Worm (Caenorhabditis elegans) whole organism, young adult: ENCODE results near the gene gldi-7.
A peak's percentile ranks its signal among the peaks of the same experiment; 100 is the strongest.

Experiments used
- B0019.2 ChIP-seq: fragments of 200-800 bp; sonication (Bioruptor generic); conservative IDR thresholded peaks from 2 replicates; pipeline ENCODE4 v1.3.6; 2022; ENCODE audit warnings: missing genetic modification reagents, missing genetic modification characterization, missing compliant biosample characterization
- F22D6.2 ChIP-seq: sonication (generic microtip); optimal IDR thresholded peaks from 2 replicates; lab custom pipeline; 2016; ENCODE audit warnings: mild to moderate bottlenecking, missing genetic modification characterization, missing compliant biosample characterization
- F23B12.7 ChIP-seq: sonication (generic microtip); optimal IDR thresholded peaks from 2 replicates; lab custom pipeline; 2017; ENCODE audit warnings: missing genetic modification characterization, mild to moderate bottlenecking, missing compliant biosample characterization, antibody characterized with exemption, moderate library complexity; ENCODE audit not compliant: insufficient read depth
- F39B2.1 ChIP-seq: fragments of 200-800 bp; sonication (Bioruptor generic); IDR thresholded peaks from 2 replicates; pipeline ENCODE4 v1.3.6; 2022; ENCODE audit warnings: missing genetic modification reagents, missing genetic modification characterization, missing compliant biosample characterization
- ama-1 ChIP-seq, 3 experiments: fragments of 150-350 bp in 1 of 3; sonication (generic microtip) in 2 of 3; optimal IDR thresholded peaks; 2 replicates each; lab custom pipeline; 2014 to 2018; ENCODE audit warnings: missing biosample characterization in 2 of 3, missing genetic modification characterization in 2 of 3, missing genetic modification reagents in 2 of 3
- attf-5 ChIP-seq: fragments of 200-800 bp; sonication (Bioruptor generic); optimal IDR thresholded peaks from 2 replicates; lab custom pipeline; 2018; ENCODE audit warnings: mild to moderate bottlenecking, missing genetic modification characterization, missing compliant biosample characterization
- ceh-27 ChIP-seq: fragments of 200-800 bp; sonication (Bioruptor generic); optimal IDR thresholded peaks from 2 replicates; lab custom pipeline; 2018; ENCODE audit warnings: mild to moderate bottlenecking, missing genetic modification characterization, moderate library complexity, missing compliant biosample characterization
- dpff-1 ChIP-seq: sonication (generic microtip); optimal IDR thresholded peaks from 2 replicates; lab custom pipeline; 2017; ENCODE audit warnings: mild to moderate bottlenecking, missing genetic modification characterization, missing compliant biosample characterization
- efl-1 ChIP-seq: fragments of 150-350 bp; optimal IDR thresholded peaks from 2 replicates; lab custom pipeline; 2014; ENCODE audit warnings: missing biosample characterization, missing genetic modification reagents, missing genetic modification characterization
- egl-44 ChIP-seq: fragments of 200-800 bp; sonication (Bioruptor generic); IDR thresholded peaks from 2 replicates; pipeline ENCODE4 v1.3.6; 2022; ENCODE audit warnings: missing genetic modification reagents, missing genetic modification characterization, missing compliant biosample characterization
- ets-4 ChIP-seq: fragments of 200-800 bp; sonication (Bioruptor generic); optimal IDR thresholded peaks from 2 replicates; lab custom pipeline; 2018; ENCODE audit warnings: mild to moderate bottlenecking, missing genetic modification characterization, missing compliant biosample characterization
- fkh-3 ChIP-seq: sonication (generic microtip); optimal IDR thresholded peaks from 2 replicates; lab custom pipeline; 2016; ENCODE audit warnings: mild to moderate bottlenecking, missing genetic modification characterization, missing compliant biosample characterization
- hlh-12 ChIP-seq: sonication (generic microtip); optimal IDR thresholded peaks from 2 replicates; lab custom pipeline; 2016; ENCODE audit warnings: missing genetic modification characterization, missing compliant biosample characterization
- hmg-1.2 ChIP-seq: fragments of 200-800 bp; sonication (Bioruptor generic); IDR thresholded peaks from 2 replicates; pipeline ENCODE4 v1.3.6; 2022; ENCODE audit warnings: missing genetic modification reagents, missing genetic modification characterization, missing compliant biosample characterization
- hmg-20 ChIP-seq: fragments of 200-800 bp; sonication (Bioruptor generic); IDR thresholded peaks from 2 replicates; pipeline ENCODE4 v1.3.6; 2022; ENCODE audit warnings: missing genetic modification reagents, missing genetic modification characterization, missing compliant biosample characterization
- hrde-1 ChIP-seq: sonication (generic microtip); optimal IDR thresholded peaks from 2 replicates; lab custom pipeline; 2016; ENCODE audit warnings: missing genetic modification characterization, mild to moderate bottlenecking, missing compliant biosample characterization, moderate library complexity, missing genotype, missing genetic modification reagents, borderline replicate concordance
- lag-1 ChIP-seq: fragments of 200-800 bp; sonication (Bioruptor generic); IDR thresholded peaks from 2 replicates; pipeline ENCODE4 v1.3.6; 2022; ENCODE audit warnings: missing genetic modification reagents, missing genetic modification characterization, missing compliant biosample characterization
- let-607 ChIP-seq, 2 experiments: fragments of 200-800 bp in 1 of 2; sonication (Bioruptor generic) in 1 of 2; sonication (generic microtip) in 1 of 2; optimal IDR thresholded peaks; 2 replicates each; lab custom pipeline; 2016 to 2018; ENCODE audit warnings: mild to moderate bottlenecking in 2 of 2, missing compliant biosample characterization in 2 of 2, missing genetic modification characterization in 2 of 2, moderate library complexity in 2 of 2, missing genotype in 1 of 2
- lin-54 ChIP-seq: fragments of 200-800 bp; sonication (Bioruptor generic); optimal IDR thresholded peaks from 2 replicates; lab custom pipeline; 2018; ENCODE audit warnings: mild to moderate bottlenecking, missing genetic modification characterization, missing compliant biosample characterization
- lsl-1 ChIP-seq: fragments of 200-800 bp; sonication (Bioruptor generic); optimal IDR thresholded peaks from 2 replicates; lab custom pipeline; 2018; ENCODE audit warnings: mild to moderate bottlenecking, missing genetic modification characterization, moderate library complexity, missing compliant biosample characterization
- madf-10 ChIP-seq: sonication (generic microtip); optimal IDR thresholded peaks from 2 replicates; lab custom pipeline; 2016; ENCODE audit warnings: mild to moderate bottlenecking, missing genetic modification characterization, missing compliant biosample characterization
- madf-6 ChIP-seq: fragments of 200-800 bp; sonication (Bioruptor generic); IDR thresholded peaks from 2 replicates; pipeline ENCODE4 v1.3.6; 2022; ENCODE audit warnings: missing genetic modification reagents, missing genetic modification characterization, missing compliant biosample characterization
- mcd-1 ChIP-seq: fragments of 200-800 bp; sonication (Bioruptor generic); IDR thresholded peaks from 2 replicates; pipeline ENCODE4 v1.3.6; 2022; ENCODE audit warnings: missing genetic modification reagents, missing genetic modification characterization, missing compliant biosample characterization
- nhr-120 ChIP-seq: fragments of 200-800 bp; sonication (Bioruptor generic); IDR thresholded peaks from 2 replicates; pipeline ENCODE4 v1.3.6; 2022; ENCODE audit warnings: missing genetic modification characterization, missing compliant biosample characterization
- snpc-1.3 ChIP-seq: sonication (generic microtip); optimal IDR thresholded peaks from 2 replicates; lab custom pipeline; 2017; ENCODE audit warnings: missing genetic modification characterization, mild to moderate bottlenecking, missing compliant biosample characterization, antibody characterized with exemption, moderate library complexity, missing genotype, missing genetic modification reagents; ENCODE audit not compliant: insufficient read depth
- snpc-4 ChIP-seq, 5 experiments: fragments of 150-350 bp in 1 of 5; sonication (generic microtip) in 4 of 5; optimal IDR thresholded peaks; 2 replicates each; lab custom pipeline; 2014 to 2018; ENCODE audit warnings: missing genetic modification characterization in 5 of 5, missing biosample characterization in 3 of 5, antibody characterized with exemption in 2 of 5, mild to moderate bottlenecking in 2 of 5, missing compliant biosample characterization in 2 of 5, missing genotype in 2 of 5, moderate library complexity in 2 of 5, missing genetic modification reagents in 1 of 5
- tbp1 ChIP-seq: fragments of 200-800 bp; sonication (Bioruptor generic); optimal IDR thresholded peaks from 2 replicates; lab custom pipeline; 2018; ENCODE audit warnings: mild to moderate bottlenecking, missing genetic modification characterization, missing compliant biosample characterization
- tbx-9 ChIP-seq: sonication (generic microtip); optimal IDR thresholded peaks from 2 replicates; lab custom pipeline; 2016; ENCODE audit warnings: borderline replicate concordance, missing genetic modification characterization, inconsistent platforms, missing compliant biosample characterization
- ztf-25 ChIP-seq: fragments of 200-800 bp; sonication (Bioruptor generic); IDR thresholded peaks from 2 replicates; pipeline ENCODE4 v1.3.6; 2022; ENCODE audit warnings: missing genetic modification reagents, missing genetic modification characterization, missing compliant biosample characterization

gldi-7 gene

ce11 chrII:8536060-8536459 is 5.0 kb upstream of the gldi-7 start, which contains the start of gene W01C9.2:
Gene W01C9.2, plus strand, starts transcription at chrII:8536360.
- no peak for TF ChIP-seq hmg-20 (GFP tag; lab: Robert Waterston, UW)

DNA sequence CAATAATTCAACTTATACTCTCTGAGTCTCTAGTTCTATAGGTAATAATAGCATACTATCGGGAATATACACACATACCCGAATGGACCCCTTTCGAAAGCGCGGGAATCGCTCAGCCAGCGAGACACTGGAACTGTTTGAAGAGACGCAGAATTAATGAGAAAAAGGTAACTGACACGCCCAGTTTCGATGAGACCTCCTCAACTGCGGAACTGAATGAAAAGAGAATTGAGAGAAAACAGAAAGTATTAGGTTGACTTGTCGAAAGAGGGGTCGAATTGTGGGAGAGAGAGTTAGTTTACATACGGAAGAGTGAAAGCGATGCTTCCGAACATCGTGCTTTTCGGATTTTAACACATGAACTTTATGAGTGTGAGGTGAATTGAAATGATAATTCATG is 993 bp upstream of the gldi-7 start:
- TF ChIP-seq tbp1 (no peak), B0019.2 (GFP tag; lab: Robert Waterston, UW) (no peak), hmg-1.2 (GFP tag; lab: Robert Waterston, UW) (peak; percentile 36; the same call in 1 of the 2 replicates), fkh-3 (tag; lab: Kevin White, UChicago) (no peak)

- no peak for TF ChIP-seq ztf-25 (GFP tag; lab: Robert Waterston, UW)
- TF ChIP-seq hrde-1 (tag; lab: Kevin White, UChicago), result no peak
- TF ChIP-seq let-607 (tag; optimal IDR thresholded peaks at IDR 0.05; lab: Kevin White, UChicago), result no peak
- TF ChIP-seq F39B2.1, result no peak
- no peak for TF ChIP-seq ama-1 (optimal IDR thresholded peaks at IDR 0.05; lab: Kevin White, UChicago)
- TF ChIP-seq ama-1 (GFP tag; optimal IDR thresholded peaks at IDR 0.05; lab: Kevin White, UChicago), result no peak
- TF ChIP-seq hlh-12 (tag; lab: Kevin White, UChicago), result no peak
- TF ChIP-seq nhr-120 (GFP tag; lab: Robert Waterston, UW), result no peak
- TF ChIP-seq madf-10, result no peak
- no peak for TF ChIP-seq lag-1 (GFP tag; lab: Robert Waterston, UW)
- TF ChIP-seq efl-1 (GFP tag; lab: Kevin White, UChicago), result no peak
- TF ChIP-seq ceh-27 (GFP tag; lab: Kevin White, UChicago), result no peak
Measured at ce11 chrII:8529176-8529698, 1.8 kb downstream of the gldi-7 start.

DNA sequence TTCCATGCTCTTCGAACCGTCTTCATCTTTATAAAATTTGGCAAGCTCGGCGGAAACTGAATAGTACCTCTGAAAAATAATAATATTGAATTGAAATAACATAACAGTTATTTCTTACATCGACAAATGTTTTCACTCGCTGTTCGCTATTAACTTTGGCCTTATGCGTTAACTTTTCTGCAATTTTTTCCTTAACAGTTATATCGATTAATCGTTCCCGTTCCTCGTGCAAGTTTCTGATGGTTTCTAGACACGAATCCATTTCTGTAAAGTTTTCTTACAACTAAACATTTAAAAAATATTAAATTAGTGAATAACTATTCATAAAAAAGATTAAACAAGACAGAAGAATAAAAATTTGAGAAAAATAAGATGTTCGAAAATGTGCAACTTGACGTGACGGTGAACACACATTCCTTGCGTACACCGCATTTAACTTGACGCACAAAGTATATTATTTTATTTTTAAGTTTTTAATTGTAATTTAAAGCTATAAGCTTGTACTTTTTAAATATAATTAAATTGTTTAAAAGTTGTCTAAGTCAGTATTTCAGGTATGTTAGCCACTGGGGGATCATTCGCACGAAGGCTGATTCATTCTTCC is 5.8 kb downstream of the gldi-7 start, which contains the start of the genes prp-9 and mrps-18B:
Gene prp-9 (minus strand): TSS at position 264 of the 604 bp plus-strand sequence.
Gene mrps-18B (plus strand): TSS at position 549 of the 604 bp plus-strand sequence.
- no peak for TF ChIP-seq efl-1 (GFP tag; lab: Kevin White, UChicago)
- TF ChIP-seq mcd-1, result 0 out of 2 replicates have a peak, but pooled peaks have one; percentile 16
- TF ChIP-seq lsl-1 (GFP tag; lab: Kevin White, UChicago), result peak; percentile 34
- TF ChIP-seq snpc-1.3 (tag; lab: Kevin White, UChicago), result peak; percentile 74
- no peak for TF ChIP-seq snpc-4 (GFP tag; optimal IDR thresholded peaks at IDR 0.05; lab: Kevin White, UChicago)
- TF ChIP-seq snpc-4 (tag; optimal IDR thresholded peaks at IDR 0.05; lab: Kevin White, UChicago), result peak in 1 of 4 experiments; percentile 13
- TF ChIP-seq tbx-9, result no peak
- peak; percentile 27 for TF ChIP-seq F23B12.7 (tag; lab: Kevin White, UChicago)
- TF ChIP-seq attf-5, result peak; percentile 33
- no peak for TF ChIP-seq ets-4 (GFP tag; lab: Kevin White, UChicago)
- peak; percentile 66; the same call in 1 of the 2 replicates for TF ChIP-seq madf-6 (GFP tag; lab: Robert Waterston, UW)
- TF ChIP-seq F22D6.2 (tag; lab: Kevin White, UChicago), result no peak
- TF ChIP-seq lin-54, result peak; percentile 21
- no peak for TF ChIP-seq tbp1

DNA sequence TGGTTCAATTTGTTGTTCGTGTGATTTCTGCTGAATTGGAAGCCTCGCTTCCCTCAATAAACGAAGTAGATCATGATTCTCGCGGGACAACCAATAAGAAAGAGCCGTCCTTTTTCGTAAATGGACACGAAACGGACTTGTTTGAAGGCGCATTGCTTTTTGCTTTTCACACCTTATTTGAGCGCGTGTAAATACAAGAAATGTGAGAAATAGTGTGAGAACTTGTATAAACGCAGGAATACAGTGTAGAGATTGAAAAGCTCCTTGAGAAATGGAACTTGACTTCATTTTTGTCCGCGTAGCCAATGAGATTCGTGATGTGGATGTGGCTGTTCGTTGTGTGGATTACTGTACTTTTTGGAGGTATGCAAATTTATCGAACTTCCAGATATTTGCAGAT is 10.4 kb downstream of the gldi-7 start, which contains the start of gene cht-2:
Gene cht-2 (plus strand): TSS at position 301 of the 400 bp plus-strand sequence.
- TF ChIP-seq efl-1 (GFP tag; lab: Kevin White, UChicago) (no peak), egl-44 (GFP tag; lab: Robert Waterston, UW) (no peak), dpff-1 (tag; lab: Kevin White, UChicago) (no peak)
